Worm (Caenorhabditis elegans): ENCODE measurements around the gene K11D12.7.

Gene K11D12.7

DNA sequence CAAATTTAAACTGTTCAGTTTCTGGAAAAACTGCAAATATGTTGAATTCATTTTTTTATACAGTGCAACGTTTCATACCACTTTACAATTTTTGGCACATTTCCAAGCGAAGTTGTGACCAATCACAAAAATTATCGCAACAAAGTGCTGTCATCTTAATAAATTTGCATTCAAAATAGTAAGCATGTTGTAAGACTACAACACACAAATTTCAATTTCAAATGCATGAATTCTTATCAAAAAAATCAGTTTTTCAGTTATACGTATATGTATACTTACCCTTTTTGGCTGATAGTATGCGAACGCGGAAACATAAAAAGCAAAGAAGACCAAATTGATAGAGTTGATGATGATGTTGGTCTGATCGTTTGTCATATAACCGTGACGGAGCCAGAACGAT is 6.1 kb downstream of the K11D12.7 start:
- no peak for TF ChIP-seq nhr-12 (tag; optimal IDR thresholded peaks at IDR 0.05)
- TF ChIP-seq nhr-28 (tag; optimal IDR thresholded peaks at IDR 0.05) = no peak
- TF ChIP-seq lin-13 (tag; optimal IDR thresholded peaks at IDR 0.05) = no peak
- TF ChIP-seq ceh-43 (GFP tag; optimal IDR thresholded peaks at IDR 0.05) = no peak
- TF ChIP-seq ces-1 (GFP tag; optimal IDR thresholded peaks at IDR 0.05) = no peak
- no peak for TF ChIP-seq pha-4 (tag; optimal IDR thresholded peaks at IDR 0.05)
- TF ChIP-seq flh-1 (GFP tag; optimal IDR thresholded peaks at IDR 0.05) = no peak
- TF ChIP-seq bed-3 (GFP tag; optimal IDR thresholded peaks at IDR 0.05) = no peak
- no peak for TF ChIP-seq elt-3 (tag; optimal IDR thresholded peaks at IDR 0.05)
- TF ChIP-seq cnd-1 (tag; optimal IDR thresholded peaks at IDR 0.05) = no peak
- no peak for TF ChIP-seq ceh-83 (GFP tag; optimal IDR thresholded peaks at IDR 0.05)
- TF ChIP-seq lsy-2 (tag; optimal IDR thresholded peaks at IDR 0.05) = no peak
- TF ChIP-seq sem-2 (GFP tag; optimal IDR thresholded peaks at IDR 0.05) = no peak
- TF ChIP-seq mls-2 (tag; optimal IDR thresholded peaks at IDR 0.05) = no peak
- TF ChIP-seq tbx-8 (GFP tag; optimal IDR thresholded peaks at IDR 0.05) = no peak

- TF ChIP-seq lin-13 (tag; optimal IDR thresholded peaks at IDR 0.05) = no peak
- TF ChIP-seq elt-3 (tag; optimal IDR thresholded peaks at IDR 0.05) = peak; percentile 43
These were observed 8.6 kb downstream of the K11D12.7 start, which contains the start of gene cpt-4 for ce11 chrV:5027640-5028039. Gene cpt-4 (minus strand): TSS chrV:5027723.

DNA sequence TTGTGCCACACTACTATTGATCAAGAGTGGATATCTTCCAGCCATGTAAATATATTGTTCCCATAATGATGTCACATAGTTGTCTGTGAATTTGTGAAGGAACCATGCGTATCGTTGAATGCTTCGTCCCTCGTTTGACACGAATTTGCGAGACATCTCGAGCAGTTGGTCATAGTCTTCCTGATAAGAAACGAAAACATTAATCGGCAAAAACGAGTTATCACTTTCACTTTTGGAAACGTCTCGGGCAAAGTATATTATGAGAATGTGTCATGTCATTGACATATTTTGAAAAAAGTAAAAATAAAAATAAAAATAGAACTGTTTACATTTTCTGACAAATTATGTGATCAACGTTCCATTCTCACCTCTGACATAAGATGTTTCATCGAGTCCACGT is 9.8 kb downstream of the K11D12.7 start:
- no peak for TF ChIP-seq hlh-1 (tag; optimal IDR thresholded peaks at IDR 0.05)
- TF ChIP-seq unc-62 (GFP tag; optimal IDR thresholded peaks at IDR 0.05) = no peak
- no peak for TF ChIP-seq snpc-4 (tag; optimal IDR thresholded peaks at IDR 0.05)
- TF ChIP-seq nhr-237 (tag; optimal IDR thresholded peaks at IDR 0.05) = no peak
- no peak for TF ChIP-seq lin-32 (GFP tag; optimal IDR thresholded peaks at IDR 0.05)
- TF ChIP-seq bed-3 (GFP tag; optimal IDR thresholded peaks at IDR 0.05) = no peak
- no peak for TF ChIP-seq sem-2 (GFP tag; optimal IDR thresholded peaks at IDR 0.05)
- TF ChIP-seq cnd-1 (tag; optimal IDR thresholded peaks at IDR 0.05) = no peak
- TF ChIP-seq pha-4 (tag; optimal IDR thresholded peaks at IDR 0.05) = no peak

- peak; percentile 43 for TF ChIP-seq nhr-2 (tag; optimal IDR thresholded peaks at IDR 0.05)
- TF ChIP-seq zip-8 (tag; optimal IDR thresholded peaks at IDR 0.05) = peak; percentile 98
- no peak for TF ChIP-seq ham-2 (GFP tag; optimal IDR thresholded peaks at IDR 0.05)
These were observed 12.9 kb downstream of the K11D12.7 start for ce11 chrV:5023355-5023754.

- TF ChIP-seq zip-8 (tag; optimal IDR thresholded peaks at IDR 0.05) = no peak
- TF ChIP-seq nhr-237 (tag; optimal IDR thresholded peaks at IDR 0.05) = no peak
- no peak for TF ChIP-seq blmp-1 (tag; optimal IDR thresholded peaks at IDR 0.05)
- no peak for TF ChIP-seq ztf-11 (tag; optimal IDR thresholded peaks at IDR 0.05)
- no peak for TF ChIP-seq unc-62 (GFP tag; optimal IDR thresholded peaks at IDR 0.05)
- no peak for TF ChIP-seq ces-1 (GFP tag; optimal IDR thresholded peaks at IDR 0.05)
- no peak for TF ChIP-seq hlh-1 (tag; optimal IDR thresholded peaks at IDR 0.05)
- TF ChIP-seq bed-3 (GFP tag; optimal IDR thresholded peaks at IDR 0.05) = no peak
- no peak for TF ChIP-seq mls-2 (tag; optimal IDR thresholded peaks at IDR 0.05)
- no peak for TF ChIP-seq mep-1 (tag; optimal IDR thresholded peaks at IDR 0.05)
- no peak for TF ChIP-seq nhr-2 (tag; optimal IDR thresholded peaks at IDR 0.05)
- no peak for TF ChIP-seq ceh-39 (tag; optimal IDR thresholded peaks at IDR 0.05)
- TF ChIP-seq mab-5 (tag; optimal IDR thresholded peaks at IDR 0.05) = no peak
These were observed 17.4 kb downstream of the K11D12.7 start, which contains the start of gene srr-4 for ce11 chrV:5018810-5019274. Gene srr-4 (plus strand): TSS chrV:5019224.

DNA sequence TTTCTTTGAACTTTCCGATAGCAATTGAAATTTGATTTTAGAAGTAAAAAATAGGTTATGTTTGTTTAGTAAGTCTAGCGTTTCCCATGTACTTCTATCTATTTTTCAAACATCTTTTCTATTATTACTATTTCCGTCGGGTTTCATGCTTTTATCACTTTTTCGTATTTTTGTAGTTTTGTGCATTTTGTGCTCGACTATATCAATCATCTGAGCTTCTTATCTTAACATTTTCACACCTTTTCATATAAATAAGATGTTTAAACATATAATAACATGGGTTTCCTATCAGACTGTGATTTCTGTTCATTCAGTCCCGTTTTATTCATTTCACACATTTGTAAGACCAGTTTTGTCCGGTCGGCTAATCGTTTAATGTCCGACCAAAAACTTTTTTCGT is 18.2 kb downstream of the K11D12.7 start:
- TF ChIP-seq mls-2 (tag; optimal IDR thresholded peaks at IDR 0.05) (no peak), unc-120 (tag; optimal IDR thresholded peaks at IDR 0.05; ENCODE audit: poor library complexity, severe bottlenecking) (no peak), nhr-237 (tag; optimal IDR thresholded peaks at IDR 0.05) (no peak), nhr-2 (tag; optimal IDR thresholded peaks at IDR 0.05) (no peak), ces-1 (GFP tag; optimal IDR thresholded peaks at IDR 0.05) (no peak), sem-2 (GFP tag; optimal IDR thresholded peaks at IDR 0.05) (no peak), cnd-1 (tag; optimal IDR thresholded peaks at IDR 0.05) (no peak), unc-62 (GFP tag; optimal IDR thresholded peaks at IDR 0.05) (no peak), nhr-12 (tag; optimal IDR thresholded peaks at IDR 0.05) (no peak), tbx-8 (GFP tag; optimal IDR thresholded peaks at IDR 0.05) (no peak), hlh-1 (tag; optimal IDR thresholded peaks at IDR 0.05) (no peak), ztf-11 (tag; optimal IDR thresholded peaks at IDR 0.05) (no peak), snpc-4 (tag; optimal IDR thresholded peaks at IDR 0.05) (no peak), nhr-28 (tag; optimal IDR thresholded peaks at IDR 0.05) (no peak), nhr-76 (tag; optimal IDR thresholded peaks at IDR 0.05) (no peak), lin-32 (GFP tag; optimal IDR thresholded peaks at IDR 0.05) (no peak), flh-1 (GFP tag; optimal IDR thresholded peaks at IDR 0.05) (no peak)

Data from whole organism, mixed stage, embryonic.